1 fruit fly cellular context compared by ENCODE assay signal in genomic region chrX:1773532-1774346, dm6.
TF ChIP-seq lines count a peak whose summit lies in the region.

Gene prage, plus strand, starts transcription at chrX:1773719.
Gene Adar, plus strand, starts transcription at chrX:1773725.

TF ChIP-seq in whole organism, embryonic, 481 proteins besides CTCF, POLR2A, EP300 and RAD21 (continued from another document):
- TF ChIP-seq inv (GFP tag; IDR thresholded peaks at IDR 0.05; lab: Robert Waterston, UW; ENCODE audit: partially characterized antibody) (peak; percentile 78), luna (GFP tag; optimal IDR thresholded peaks at IDR 0.05; lab: Kevin White, UChicago) (no peak), Med (GFP tag; lab: Kevin White, UChicago) (peak; percentile 73), sd (tag; optimal IDR thresholded peaks at IDR 0.05; lab: Kevin White, UChicago) (no peak), hb (GFP tag; IDR thresholded peaks at IDR 0.05; lab: Robert Waterston, UW; ENCODE audit: partially characterized antibody) (peak; percentile 53; the same call in 1 of the 3 replicates), gt (GFP tag; IDR thresholded peaks at IDR 0.05; lab: Robert Waterston, UW) (no peak), amos (GFP tag; IDR thresholded peaks at IDR 0.05; lab: Robert Waterston, UW; ENCODE audit: partially characterized antibody) (peak; percentile 84), wek (GFP tag; optimal IDR thresholded peaks at IDR 0.05; lab: Kevin White, UChicago) (peak; percentile 20), sob (GFP tag; IDR thresholded peaks at IDR 0.05; lab: Robert Waterston, UW) (peak; percentile 14; the same call in 1 of the 2 replicates), sc (optimal IDR thresholded peaks at IDR 0.05; lab: Kevin White, UChicago) (no peak), sc (GFP tag; optimal IDR thresholded peaks at IDR 0.05; lab: Kevin White, UChicago) (no peak), insv (GFP tag; optimal IDR thresholded peaks at IDR 0.05; lab: Kevin White, UChicago) (no peak), esg (GFP tag; conservative IDR thresholded peaks at IDR 0.05; lab: Robert Waterston, UW) (no peak), dm (GFP tag; optimal IDR thresholded peaks at IDR 0.05; lab: Kevin White, UChicago) (no peak), hbn (GFP tag; IDR thresholded peaks at IDR 0.05; lab: Robert Waterston, UW; ENCODE audit: partially characterized antibody) (peak; percentile 73), CG13775 (GFP tag; optimal IDR thresholded peaks at IDR 0.05; lab: Kevin White, UChicago) (no peak), CG5953 (GFP tag; IDR thresholded peaks at IDR 0.05; lab: Robert Waterston, UW) (no peak), Opbp (GFP tag; IDR thresholded peaks at IDR 0.05; lab: Robert Waterston, UW; ENCODE audit: partially characterized antibody) (peak; percentile 80), CG18599 (GFP tag; optimal IDR thresholded peaks at IDR 0.05; lab: Kevin White, UChicago) (peak; percentile 12), chinmo (GFP tag; IDR thresholded peaks at IDR 0.05; lab: Robert Waterston, UW; ENCODE audit: partially characterized antibody) (peak; percentile 70; the same call in 1 of the 4 replicates), gcm (GFP tag; optimal IDR thresholded peaks at IDR 0.05; lab: Kevin White, UChicago) (no peak), HLH4C (GFP tag; IDR thresholded peaks at IDR 0.05; lab: Robert Waterston, UW; ENCODE audit: partially characterized antibody) (peak; percentile 63), tna (GFP tag; IDR thresholded peaks at IDR 0.05; lab: Robert Waterston, UW; ENCODE audit: partially characterized antibody) (peak; percentile 51)
